Worm (Caenorhabditis elegans): ENCODE measurements around the gene Y41G9A.17.

Y41G9A.17 gene

ce11 chrX:2970212-2970611 lies 29.3 kb downstream of the Y41G9A.17 start (continued):
- TF ChIP-seq let-526 (GFP tag; IDR thresholded peaks at IDR 0.05) (0 out of 2 replicates have a peak, but pooled peaks have one; percentile 27), snpc-3.4 (tag; optimal IDR thresholded peaks at IDR 0.05) (no peak), T26A5.8 (tag; optimal IDR thresholded peaks at IDR 0.05) (no peak), lin-26 (GFP tag; IDR thresholded peaks at IDR 0.05) (peak; percentile 8; the same call in 1 of the 2 replicates), egrh-3 (GFP tag; IDR thresholded peaks at IDR 0.05) (no peak), F57C9.4 (tag; optimal IDR thresholded peaks at IDR 0.05) (no peak), madf-8 (GFP tag; conservative IDR thresholded peaks at IDR 0.05) (no peak), lin-35 (GFP tag; optimal IDR thresholded peaks at IDR 0.05) (peak in 1 of 3 experiments; percentile 6), tbx-9 (tag; optimal IDR thresholded peaks at IDR 0.05; ENCODE audit: borderline replicate concordance) (no peak), Y95B8A.8 (GFP tag; IDR thresholded peaks at IDR 0.05) (peak; percentile 51; the same call in 1 of the 2 replicates), B0019.2 (GFP tag; conservative IDR thresholded peaks at IDR 0.05) (no peak), Y53F4B.3 (GFP tag; IDR thresholded peaks at IDR 0.05) (no peak), sea-2 (GFP tag; IDR thresholded peaks at IDR 0.05) (no peak), cebp-2 (GFP tag; IDR thresholded peaks at IDR 0.05) (no peak), let-607 (tag; optimal IDR thresholded peaks at IDR 0.05) (no peak), bed-1 (GFP tag; IDR thresholded peaks at IDR 0.05) (no peak), nhr-27 (tag; optimal IDR thresholded peaks at IDR 0.05) (no peak)

- peak; percentile 73 for TF ChIP-seq ama-1 (optimal IDR thresholded peaks at IDR 0.05)
- TF ChIP-seq ama-1 (GFP tag; optimal IDR thresholded peaks at IDR 0.05) = no peak
- no peak for TF ChIP-seq ZK185.1 (tag; optimal IDR thresholded peaks at IDR 0.05; ENCODE audit: poor library complexity, severe bottlenecking)
- peak; percentile 9; the same call in 1 of the 2 replicates for TF ChIP-seq dox-1 (GFP tag; IDR thresholded peaks at IDR 0.05)
- no peak for TF ChIP-seq ekl-4 (GFP tag; IDR thresholded peaks at IDR 0.05)
- TF ChIP-seq athp-1 (tag; optimal IDR thresholded peaks at IDR 0.05) = no peak
- no peak for TF ChIP-seq lsl-1 (GFP tag; optimal IDR thresholded peaks at IDR 0.05)
- TF ChIP-seq ztf-18 (tag; optimal IDR thresholded peaks at IDR 0.05) = no peak
- TF ChIP-seq ztf-26 (tag; optimal IDR thresholded peaks at IDR 0.05) = no peak
- no peak for TF ChIP-seq unc-62 (GFP tag; optimal IDR thresholded peaks at IDR 0.05)
- peak in 1 of 3 experiments; percentile 66 for TF ChIP-seq lin-35 (GFP tag; optimal IDR thresholded peaks at IDR 0.05)
- no peak for TF ChIP-seq rpc-1 (optimal IDR thresholded peaks at IDR 0.05)
- no peak for TF ChIP-seq rpc-1 (tag; optimal IDR thresholded peaks at IDR 0.05)
- TF ChIP-seq attf-6 (GFP tag; IDR thresholded peaks at IDR 0.05) = no peak
- no peak for TF ChIP-seq B0019.2 (GFP tag; conservative IDR thresholded peaks at IDR 0.05)
- peak; percentile 18 for TF ChIP-seq T26A5.8 (tag; optimal IDR thresholded peaks at IDR 0.05)
- no peak for TF ChIP-seq cebp-1 (GFP tag; IDR thresholded peaks at IDR 0.05)
- TF ChIP-seq cebp-1 (tag; optimal IDR thresholded peaks at IDR 0.05) = no peak
- no peak for TF ChIP-seq B0261.1 (tag; optimal IDR thresholded peaks at IDR 0.05)
- no peak for TF ChIP-seq ceh-79 (tag; optimal IDR thresholded peaks at IDR 0.05)
- TF ChIP-seq F57A8.1 (GFP tag; optimal IDR thresholded peaks at IDR 0.05) = no peak
- TF ChIP-seq aptf-3 (GFP tag; IDR thresholded peaks at IDR 0.05) = no peak
- no peak for TF ChIP-seq snpc-1.3 (tag; optimal IDR thresholded peaks at IDR 0.05; ENCODE audit: insufficient read depth)
- no peak for TF ChIP-seq snpc-3.4 (tag; optimal IDR thresholded peaks at IDR 0.05)
- TF ChIP-seq madf-8 (GFP tag; conservative IDR thresholded peaks at IDR 0.05) = no peak
- no peak for TF ChIP-seq nhr-90 (tag; optimal IDR thresholded peaks at IDR 0.05)
- TF ChIP-seq F39B2.1 (GFP tag; IDR thresholded peaks at IDR 0.05) = no peak
- TF ChIP-seq F22D6.2 (tag; optimal IDR thresholded peaks at IDR 0.05) = no peak
- no peak for TF ChIP-seq lin-40 (tag; optimal IDR thresholded peaks at IDR 0.05)
- no peak for TF ChIP-seq ztf-6 (GFP tag; IDR thresholded peaks at IDR 0.05)
- TF ChIP-seq C17E4.6 (GFP tag; IDR thresholded peaks at IDR 0.05) = no peak
- TF ChIP-seq hsf-1 (GFP tag; IDR thresholded peaks at IDR 0.05) = no peak
- no peak for TF ChIP-seq nhr-27 (tag; optimal IDR thresholded peaks at IDR 0.05)
- no peak for TF ChIP-seq lin-26 (GFP tag; IDR thresholded peaks at IDR 0.05)
- TF ChIP-seq F49E8.2 (tag; optimal IDR thresholded peaks at IDR 0.05; ENCODE audit: insufficient read depth) = no peak
- TF ChIP-seq egl-18 (GFP tag; IDR thresholded peaks at IDR 0.05) = no peak
- no peak for TF ChIP-seq sdz-38 (tag; optimal IDR thresholded peaks at IDR 0.05)
- TF ChIP-seq sea-2 (GFP tag; IDR thresholded peaks at IDR 0.05) = no peak
Observed at ce11 chrX:2969447-2969989, 30.0 kb downstream of the Y41G9A.17 start.

All from whole organism, young adult.